Fruit fly (Drosophila melanogaster) whole organism, wandering third instar larva: ENCODE results near the gene obst-H.

Experiments used
- Dfd ChIP-seq: fragments of >200 bp; optimal IDR thresholded peaks from 2 replicates; lab custom pipeline; 2017; ENCODE audit warnings: missing biosample characterization, missing genetic modification characterization
- br ChIP-seq: fragments of 200-800 bp; sonication (Bioruptor generic); optimal IDR thresholded peaks from 2 replicates; lab custom pipeline; 2016; ENCODE audit warnings: missing biosample characterization, missing genetic modification characterization
- dsf ChIP-seq: sonication (Bioruptor generic); optimal IDR thresholded peaks from 2 replicates; lab custom pipeline; 2016; ENCODE audit warnings: missing biosample characterization, missing genetic modification characterization, borderline replicate concordance
- h ChIP-seq: fragments of 200-800 bp; sonication (Bioruptor generic); optimal IDR thresholded peaks from 3 replicates; lab custom pipeline; 2016; ENCODE audit warnings: missing biosample characterization, mild to moderate bottlenecking, missing genetic modification characterization
- usp ChIP-seq: fragments of >200 bp; optimal IDR thresholded peaks from 2 replicates; lab custom pipeline; 2017; ENCODE audit warnings: missing biosample characterization, missing genetic modification characterization

- TF ChIP-seq h (GFP tag; lab: Kevin White, UChicago) (no peak), usp (GFP tag; lab: Kevin White, UChicago) (no peak), br (GFP tag; lab: Kevin White, UChicago) (no peak), Dfd (GFP tag; lab: Kevin White, UChicago) (no peak), dsf (no peak)
These were observed 14.0 kb upstream of the obst-H start for dm6 chr3L:15543049-15543448.
